Fruit fly (Drosophila melanogaster): ENCODE results near the gene tara.

tara gene

DNA sequence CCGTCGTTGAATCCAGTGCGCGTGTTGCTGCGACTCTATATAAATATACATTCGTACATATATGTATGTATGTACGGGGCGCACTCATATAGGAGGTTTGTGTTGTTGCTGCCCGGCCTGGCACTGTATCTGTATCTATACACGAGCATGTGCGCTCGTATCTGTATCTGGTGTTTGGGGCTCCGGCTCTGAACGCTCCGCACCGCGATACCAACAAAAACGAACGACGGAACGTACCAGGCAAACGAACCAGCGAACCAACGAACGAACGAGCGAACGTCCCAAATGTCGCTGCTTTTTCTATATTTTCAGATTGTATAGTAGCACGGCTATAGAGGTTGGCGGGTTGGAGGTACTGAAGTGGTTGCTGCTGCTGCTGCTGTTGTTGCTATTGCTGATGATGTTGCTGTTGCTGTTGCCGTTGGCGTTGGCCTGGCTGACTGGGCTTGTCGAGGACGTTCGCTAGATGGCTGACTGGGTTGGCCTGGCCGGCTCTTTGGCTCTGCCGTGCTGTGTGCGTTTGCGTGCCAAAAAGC lies 18.3 kb upstream of the tara start (continued):
- TF ChIP-seq org-1 (GFP tag; optimal IDR thresholded peaks at IDR 0.05) (peak; percentile 22), Ets97D (GFP tag; optimal IDR thresholded peaks at IDR 0.05) (no peak), CG15073 (GFP tag; optimal IDR thresholded peaks at IDR 0.05) (no peak), Bgb (GFP tag; IDR thresholded peaks at IDR 0.05; ENCODE audit: partially characterized antibody) (peak; percentile 38; the same call in 1 of the 2 replicates), Dbx (GFP tag; IDR thresholded peaks at IDR 0.05) (peak; percentile 37; the same call in 1 of the 3 replicates), CG4730 (GFP tag; IDR thresholded peaks at IDR 0.05) (no peak), CG3847 (GFP tag; IDR thresholded peaks at IDR 0.05) (peak; percentile 18; the same call in 1 of the 2 replicates), gsb (GFP tag; IDR thresholded peaks at IDR 0.05) (peak; percentile 44), CG4328 (GFP tag; optimal IDR thresholded peaks at IDR 0.05) (no peak), CG1233 (GFP tag; optimal IDR thresholded peaks at IDR 0.05) (peak; percentile 25), gro (GFP tag; optimal IDR thresholded peaks at IDR 0.05) (peak; percentile 9)

DNA sequence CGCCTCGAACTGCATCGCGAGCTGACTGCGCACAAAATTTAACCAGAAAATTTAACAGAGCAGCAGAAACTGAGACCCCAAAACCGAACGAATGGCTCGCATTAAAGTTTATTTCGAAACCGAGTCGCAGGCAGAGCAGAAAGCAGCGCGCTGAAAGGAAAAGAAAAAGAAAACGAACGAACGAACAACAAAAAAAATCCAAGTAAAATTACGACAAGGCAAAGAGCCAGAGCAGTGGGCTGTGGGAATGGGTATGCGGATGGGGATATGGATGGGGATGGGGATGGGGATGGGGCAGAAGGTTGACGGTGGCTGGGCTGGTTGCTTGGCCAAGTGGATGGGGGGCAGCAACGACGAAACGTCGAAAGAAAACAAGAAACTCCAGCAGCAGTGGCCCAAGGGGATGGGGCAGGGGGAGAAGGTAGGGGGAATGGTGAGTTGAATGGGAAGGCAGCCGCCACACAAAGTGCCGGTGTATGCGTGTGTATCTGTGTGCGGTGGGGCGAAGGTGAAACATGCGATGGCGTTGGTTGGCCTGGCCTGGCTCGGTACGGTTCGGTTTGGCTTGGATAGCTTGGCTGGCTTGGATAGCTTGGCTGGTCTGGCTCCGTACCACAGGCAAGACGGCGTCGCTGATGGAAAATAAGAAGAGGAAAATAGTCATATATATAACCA lies 17.2 kb upstream of the tara start:
- TF ChIP-seq CG12071 (GFP tag; optimal IDR thresholded peaks at IDR 0.05) (peak; percentile 4), schlank (tag; optimal IDR thresholded peaks at IDR 0.05) (peak; percentile 1), nau (GFP tag; optimal IDR thresholded peaks at IDR 0.05) (peak; percentile 20), wek (GFP tag; optimal IDR thresholded peaks at IDR 0.05) (peak; percentile 3), pita (GFP tag; optimal IDR thresholded peaks at IDR 0.05) (no peak), chm (GFP tag; IDR thresholded peaks at IDR 0.05) (peak; percentile 57), sd (tag; optimal IDR thresholded peaks at IDR 0.05) (peak; percentile 71), CG31224 (GFP tag; IDR thresholded peaks at IDR 0.05) (peak; percentile 91), Bgb (GFP tag; IDR thresholded peaks at IDR 0.05; ENCODE audit: partially characterized antibody) (peak; percentile 25; the same call in 1 of the 2 replicates), Stat92E (GFP tag; optimal IDR thresholded peaks at IDR 0.05) (peak in 1 of 3 experiments; percentile 20), bsh (GFP tag; optimal IDR thresholded peaks at IDR 0.05) (peak in 1 of 2 experiments; percentile 96), CG13287 (GFP tag; IDR thresholded peaks at IDR 0.05; ENCODE audit: partially characterized antibody) (peak; percentile 14; the same call in 1 of the 2 replicates), Dek (tag; optimal IDR thresholded peaks at IDR 0.05) (peak; percentile 56), Opbp (GFP tag; IDR thresholded peaks at IDR 0.05; ENCODE audit: partially characterized antibody) (peak; percentile 7; the same call in 1 of the 3 replicates), CG7745 (tag; optimal IDR thresholded peaks at IDR 0.05) (peak; percentile 73), tna (GFP tag; IDR thresholded peaks at IDR 0.05; ENCODE audit: partially characterized antibody) (peak; percentile 42; the same call in 1 of the 2 replicates), Nf-YA (GFP tag; IDR thresholded peaks at IDR 0.05) (0 out of 2 replicates have a peak, but pooled peaks have one; percentile 32), CG2712 (tag; optimal IDR thresholded peaks at IDR 0.05) (peak; percentile 17), CG15269 (tag; optimal IDR thresholded peaks at IDR 0.05) (peak; percentile 10), aop (GFP tag; IDR thresholded peaks at IDR 0.05) (peak; percentile 46), lbe (GFP tag; optimal IDR thresholded peaks at IDR 0.05) (peak; percentile 47), pan (optimal IDR thresholded peaks at IDR 0.05) (no peak), pan (GFP tag; optimal IDR thresholded peaks at IDR 0.05 in 1 of 2, IDR thresholded peaks at IDR 0.05 in 1 of 2) (peak in 1 of 2 experiments; percentile 33), mirr (GFP tag; optimal IDR thresholded peaks at IDR 0.05) (peak; percentile 64), Atf6 (GFP tag; IDR thresholded peaks at IDR 0.05) (peak; percentile 44; the same call in 1 of the 2 replicates), CG13894 (tag; optimal IDR thresholded peaks at IDR 0.05) (peak; percentile 91), Scr (GFP tag; IDR thresholded peaks at IDR 0.05; ENCODE audit: partially characterized antibody) (0 out of 2 replicates have a peak, but pooled peaks have one; percentile 18), HLH4C (GFP tag; IDR thresholded peaks at IDR 0.05; ENCODE audit: partially characterized antibody) (0 out of 3 replicates have a peak, but pooled peaks have one; percentile 11), cg (GFP tag; optimal IDR thresholded peaks at IDR 0.05) (peak; percentile 73), lab (GFP tag; optimal IDR thresholded peaks at IDR 0.05) (peak; percentile 60), gem (tag; optimal IDR thresholded peaks at IDR 0.05) (peak; percentile 14), CG30020 (tag; optimal IDR thresholded peaks at IDR 0.05) (no peak), sug (tag; optimal IDR thresholded peaks at IDR 0.05) (peak; percentile 46), Fer1 (GFP tag; optimal IDR thresholded peaks at IDR 0.05) (peak; percentile 49), CG11456 (GFP tag; IDR thresholded peaks at IDR 0.05) (0 out of 3 replicates have a peak, but pooled peaks have one; percentile 36)
